Fruit fly (Drosophila melanogaster): ENCODE results near the gene Akh.

Gene Akh

DNA sequence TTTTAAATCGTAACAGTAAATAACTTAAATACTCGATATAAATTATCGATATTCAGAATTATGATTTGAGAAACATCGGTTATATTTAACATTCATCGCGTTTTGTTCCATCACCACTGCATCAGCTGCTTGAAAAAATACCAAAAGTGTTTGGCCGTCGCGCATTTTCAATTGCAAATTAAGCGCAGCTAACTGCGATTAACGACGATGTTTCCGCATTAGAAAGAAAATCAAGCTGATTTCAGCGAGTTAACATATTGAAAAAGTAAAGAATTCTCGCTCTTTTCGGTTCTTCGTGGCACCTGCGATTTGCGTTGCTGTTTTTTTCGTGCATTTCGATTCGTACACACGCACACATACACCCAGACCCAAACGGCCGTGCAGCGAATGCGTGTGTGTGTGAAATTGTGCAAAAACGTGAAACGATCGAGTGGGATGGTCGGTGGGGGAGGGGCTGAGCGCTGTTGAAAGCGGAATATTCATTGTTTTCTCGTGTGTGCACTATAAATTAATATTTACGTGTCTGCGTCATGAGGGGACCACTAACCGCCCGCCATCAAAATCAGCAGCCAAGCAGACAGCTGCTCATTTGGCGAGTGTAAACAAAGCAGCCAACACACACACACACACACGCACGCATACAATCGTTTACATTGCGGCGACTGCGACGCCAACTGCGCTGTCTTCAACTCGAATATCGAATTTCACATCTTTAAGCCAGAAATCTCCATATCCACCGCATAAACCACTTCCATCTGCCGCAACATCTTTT, 33.0 kb upstream of the Akh start, which contains the start of gene Ack (continued):
- TF ChIP-seq CG12236 (GFP tag; optimal IDR thresholded peaks at IDR 0.05) = no peak
- TF ChIP-seq CG30020 (tag; optimal IDR thresholded peaks at IDR 0.05) = peak; percentile 3
- TF ChIP-seq Bgb (GFP tag; IDR thresholded peaks at IDR 0.05; ENCODE audit: partially characterized antibody) = peak; percentile 87
- TF ChIP-seq CG7963 (GFP tag; IDR thresholded peaks at IDR 0.05; ENCODE audit: partially characterized antibody) = peak; percentile 58
- no peak for TF ChIP-seq mam (GFP tag; optimal IDR thresholded peaks at IDR 0.05)
- peak; percentile 64 for TF ChIP-seq pzg (GFP tag; optimal IDR thresholded peaks at IDR 0.05)
- TF ChIP-seq CG1603 (tag; optimal IDR thresholded peaks at IDR 0.05) = peak; percentile 42
- no peak for TF ChIP-seq ssp (GFP tag; IDR thresholded peaks at IDR 0.05)
- TF ChIP-seq CG13296 (GFP tag; optimal IDR thresholded peaks at IDR 0.05) = no peak
- peak; percentile 73 for TF ChIP-seq CG6791 (GFP tag; IDR thresholded peaks at IDR 0.05; ENCODE audit: partially characterized antibody)
- TF ChIP-seq Ets97D (GFP tag; optimal IDR thresholded peaks at IDR 0.05) = peak; percentile 22
- no peak for TF ChIP-seq CG8388 (GFP tag; optimal IDR thresholded peaks at IDR 0.05)
- TF ChIP-seq odd (GFP tag; optimal IDR thresholded peaks at IDR 0.05) = peak; percentile 45
- 0 out of 3 replicates have a peak, but pooled peaks have one; percentile 23 for TF ChIP-seq ci (GFP tag; IDR thresholded peaks at IDR 0.05)
- peak; percentile 39; the same call in 1 of the 3 replicates for TF ChIP-seq hb (GFP tag; IDR thresholded peaks at IDR 0.05; ENCODE audit: partially characterized antibody)
- peak; percentile 79 for TF ChIP-seq CG2129 (GFP tag; IDR thresholded peaks at IDR 0.05; ENCODE audit: partially characterized antibody)
- peak; percentile 89 for TF ChIP-seq chinmo (GFP tag; IDR thresholded peaks at IDR 0.05; ENCODE audit: partially characterized antibody)
- TF ChIP-seq Opbp (GFP tag; IDR thresholded peaks at IDR 0.05; ENCODE audit: partially characterized antibody) = peak; percentile 82
- TF ChIP-seq CG4617 (GFP tag; optimal IDR thresholded peaks at IDR 0.05; ENCODE audit: borderline replicate concordance) = peak; percentile 66
- peak; percentile 72 for TF ChIP-seq vnd (GFP tag; IDR thresholded peaks at IDR 0.05; ENCODE audit: partially characterized antibody)
- TF ChIP-seq Hr39 (optimal IDR thresholded peaks at IDR 0.05) = no peak
- TF ChIP-seq cg (GFP tag; optimal IDR thresholded peaks at IDR 0.05) = peak; percentile 96
- TF ChIP-seq CG11560 (tag; IDR thresholded peaks at IDR 0.05) = peak; percentile 95
- peak; percentile 80 for TF ChIP-seq knrl (GFP tag; IDR thresholded peaks at IDR 0.05; ENCODE audit: partially characterized antibody)
- TF ChIP-seq CG32767 (GFP tag; IDR thresholded peaks at IDR 0.05) = 0 out of 2 replicates have a peak, but pooled peaks have one; percentile 34
- TF ChIP-seq CG14965 (GFP tag; optimal IDR thresholded peaks at IDR 0.05; ENCODE audit: borderline replicate concordance) = no peak
- TF ChIP-seq croc (GFP tag; conservative IDR thresholded peaks at IDR 0.05) = no peak
- peak; percentile 81 for TF ChIP-seq CG34224 (GFP tag; IDR thresholded peaks at IDR 0.05; ENCODE audit: partially characterized antibody)
- TF ChIP-seq CG10267 (tag; optimal IDR thresholded peaks at IDR 0.05) = peak; percentile 35
- no peak; the same call in 1 of the 2 replicates for TF ChIP-seq HLH3B (GFP tag; IDR thresholded peaks at IDR 0.05)
- peak; percentile 51 for TF ChIP-seq tna (GFP tag; IDR thresholded peaks at IDR 0.05; ENCODE audit: partially characterized antibody)
- peak; percentile 64 for TF ChIP-seq sna (GFP tag; IDR thresholded peaks at IDR 0.05; ENCODE audit: partially characterized antibody)
- peak; percentile 90 for TF ChIP-seq Dll (GFP tag; IDR thresholded peaks at IDR 0.05; ENCODE audit: partially characterized antibody)
- TF ChIP-seq Sin3A (optimal IDR thresholded peaks at IDR 0.05) = peak; percentile 49
- TF ChIP-seq crp (GFP tag; optimal IDR thresholded peaks at IDR 0.05) = peak; percentile 10 to 89
- peak; percentile 17; the same call in 1 of the 2 replicates for TF ChIP-seq ato (GFP tag; IDR thresholded peaks at IDR 0.05; ENCODE audit: partially characterized antibody)
- no peak for TF ChIP-seq CG7556 (GFP tag; optimal IDR thresholded peaks at IDR 0.05)
- peak; percentile 46 for TF ChIP-seq gfzf (GFP tag; optimal IDR thresholded peaks at IDR 0.05)
- TF ChIP-seq sr (GFP tag; IDR thresholded peaks at IDR 0.05) = peak; percentile 40; the same call in 1 of the 3 replicates
- TF ChIP-seq CG2202 (tag; optimal IDR thresholded peaks at IDR 0.05) = no peak
- TF ChIP-seq YL-1 (GFP tag; optimal IDR thresholded peaks at IDR 0.05) = peak; percentile 68
- no peak for TF ChIP-seq Hsf (GFP tag; optimal IDR thresholded peaks at IDR 0.05)
- peak; percentile 85 for TF ChIP-seq Scr (GFP tag; IDR thresholded peaks at IDR 0.05; ENCODE audit: partially characterized antibody)
- peak; percentile 46 for TF ChIP-seq sqz (GFP tag; optimal IDR thresholded peaks at IDR 0.05)
- no peak for TF ChIP-seq CG10274 (GFP tag; optimal IDR thresholded peaks at IDR 0.05)
- no peak for TF ChIP-seq CG10565 (GFP tag; optimal IDR thresholded peaks at IDR 0.05)
- peak; percentile 35 for TF ChIP-seq stwl (tag; optimal IDR thresholded peaks at IDR 0.05)

All from whole organism, embryonic.